Worm (Caenorhabditis elegans): Measurements from ENCODE around the gene irld-9.

The irld-9 gene

ce11 chrII:1731932-1732331 lies 6.8 kb downstream of the irld-9 start, which contains the start of gene ceh-82:
ceh-82 (plus strand) TSS chrII:1732232.
- no peak for TF ChIP-seq egl-27 (tag; optimal IDR thresholded peaks at IDR 0.05)

DNA sequence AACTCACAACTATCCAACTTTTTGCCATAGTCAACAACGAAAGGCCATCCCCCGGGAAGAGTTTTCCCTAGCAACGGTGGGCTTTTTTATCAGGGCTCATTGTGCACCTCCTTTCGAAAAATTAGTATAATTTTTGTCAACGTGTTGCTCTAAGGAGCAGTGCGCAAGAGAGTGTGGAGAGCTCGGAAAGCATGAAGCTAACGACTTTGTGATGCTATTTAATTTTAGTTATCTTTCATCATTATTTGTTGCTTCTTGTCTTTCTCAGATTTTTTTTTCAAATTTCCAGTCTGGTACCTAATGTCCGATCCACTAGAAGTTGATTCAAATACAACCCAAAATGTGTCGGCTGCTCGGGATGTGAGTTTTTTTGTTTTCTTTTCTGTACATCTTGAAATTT lies 8.6 kb downstream of the irld-9 start, which contains the start of gene ceh-81:
Gene ceh-81, plus strand, starts transcription at position 301 of the 400 bp plus-strand sequence.
- no peak for TF ChIP-seq zag-1 (tag; optimal IDR thresholded peaks at IDR 0.05)
- TF ChIP-seq nhr-77 (tag; optimal IDR thresholded peaks at IDR 0.05), result no peak
- TF ChIP-seq sox-4 (tag; optimal IDR thresholded peaks at IDR 0.05), result no peak
- TF ChIP-seq mab-9 (GFP tag; IDR thresholded peaks at IDR 0.05), result no peak
- no peak for TF ChIP-seq grh-1 (GFP tag; IDR thresholded peaks at IDR 0.05)
- no peak for TF ChIP-seq ztf-4 (tag; optimal IDR thresholded peaks at IDR 0.05)
- no peak for TF ChIP-seq lin-14 (GFP tag; optimal IDR thresholded peaks at IDR 0.05)
- TF ChIP-seq C34B4.2 (tag; optimal IDR thresholded peaks at IDR 0.05), result no peak
- no peak for TF ChIP-seq ceh-90 (tag; optimal IDR thresholded peaks at IDR 0.05)
- TF ChIP-seq lin-39 (tag; optimal IDR thresholded peaks at IDR 0.05), result no peak
- no peak for TF ChIP-seq lin-35 (GFP tag; optimal IDR thresholded peaks at IDR 0.05)
- TF ChIP-seq unc-86 (tag; optimal IDR thresholded peaks at IDR 0.05), result no peak
- no peak for TF ChIP-seq hpl-2 (GFP tag; optimal IDR thresholded peaks at IDR 0.05)
- no peak for TF ChIP-seq irx-1 (tag; optimal IDR thresholded peaks at IDR 0.05)
- no peak for TF ChIP-seq hlh-17 (GFP tag; optimal IDR thresholded peaks at IDR 0.05; ENCODE audit: borderline replicate concordance)
- no peak for TF ChIP-seq lir-3 (tag; optimal IDR thresholded peaks at IDR 0.05; ENCODE audit: poor library complexity)
- no peak for TF ChIP-seq ceh-88 (GFP tag; IDR thresholded peaks at IDR 0.05)
- no peak for TF ChIP-seq C04F5.9 (tag; optimal IDR thresholded peaks at IDR 0.05)
- no peak for TF ChIP-seq jun-1 (tag; optimal IDR thresholded peaks at IDR 0.05)
- no peak for TF ChIP-seq Y116A8C.19 (tag; optimal IDR thresholded peaks at IDR 0.05; ENCODE audit: borderline replicate concordance)

DNA sequence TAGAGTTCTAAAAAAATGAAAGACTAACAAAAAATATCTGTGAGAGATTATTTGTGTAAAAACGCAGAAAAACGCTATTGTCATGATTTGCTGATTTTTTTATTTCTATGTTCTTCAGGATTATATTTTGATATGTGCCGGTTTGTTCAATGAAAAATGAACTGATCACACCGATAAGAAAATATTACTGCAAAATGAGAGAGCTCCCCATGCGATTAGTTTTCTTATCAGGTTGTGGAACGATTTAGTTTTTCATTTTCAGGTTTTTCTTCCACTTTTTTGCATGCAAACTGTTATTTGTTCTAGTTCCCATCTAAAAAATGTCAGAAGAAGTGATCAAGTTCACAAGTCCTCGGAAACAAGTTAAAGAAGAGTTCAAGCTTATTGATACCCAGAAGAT lies 10.5 kb downstream of the irld-9 start, which contains the start of gene btb-9:
Gene btb-9, plus strand, starts transcription at position 254 of the 400 bp plus-strand sequence.
- TF ChIP-seq lin-35 (GFP tag; optimal IDR thresholded peaks at IDR 0.05), result peak in 1 of 2 experiments; percentile 28
- TF ChIP-seq elt-2 (tag; optimal IDR thresholded peaks at IDR 0.05), result peak; percentile 86
- peak; percentile 26 for TF ChIP-seq pqm-1 (tag; optimal IDR thresholded peaks at IDR 0.05)
- TF ChIP-seq zip-4 (GFP tag; optimal IDR thresholded peaks at IDR 0.05), result no peak

ce11 chrII:1725735-1726134 lies 13.0 kb downstream of the irld-9 start, which contains the start of gene F45C12.17:
F45C12.17 (plus strand) TSS chrII:1726111.
- TF ChIP-seq swsn-7 (tag; optimal IDR thresholded peaks at IDR 0.05) (no peak), zag-1 (tag; optimal IDR thresholded peaks at IDR 0.05) (no peak), sup-37 (GFP tag; optimal IDR thresholded peaks at IDR 0.05) (no peak), alr-1 (tag; optimal IDR thresholded peaks at IDR 0.05; ENCODE audit: borderline replicate concordance) (no peak), elt-2 (tag; optimal IDR thresholded peaks at IDR 0.05) (no peak), snpc-4 (tag; optimal IDR thresholded peaks at IDR 0.05) (no peak), egl-27 (tag; optimal IDR thresholded peaks at IDR 0.05) (no peak), ceh-8 (GFP tag; optimal IDR thresholded peaks at IDR 0.05) (no peak), ceh-82 (tag; optimal IDR thresholded peaks at IDR 0.05) (no peak), pax-3 (tag; optimal IDR thresholded peaks at IDR 0.05) (no peak), nhr-77 (tag; optimal IDR thresholded peaks at IDR 0.05) (no peak), sptf-1 (tag; optimal IDR thresholded peaks at IDR 0.05) (no peak), aly-2 (tag; optimal IDR thresholded peaks at IDR 0.05) (no peak), nhr-71 (tag; optimal IDR thresholded peaks at IDR 0.05) (no peak), fos-1 (tag; optimal IDR thresholded peaks at IDR 0.05) (no peak)

- TF ChIP-seq alr-1 (tag; optimal IDR thresholded peaks at IDR 0.05; ENCODE audit: borderline replicate concordance) (no peak), lin-14 (GFP tag; optimal IDR thresholded peaks at IDR 0.05) (no peak), efl-3 (GFP tag; optimal IDR thresholded peaks at IDR 0.05) (no peak), Y116A8C.19 (tag; optimal IDR thresholded peaks at IDR 0.05; ENCODE audit: borderline replicate concordance) (no peak), mdl-1 (tag; optimal IDR thresholded peaks at IDR 0.05) (no peak), aly-2 (tag; optimal IDR thresholded peaks at IDR 0.05) (no peak), mab-9 (GFP tag; IDR thresholded peaks at IDR 0.05) (no peak), mef-2 (tag; optimal IDR thresholded peaks at IDR 0.05) (no peak), mep-1 (tag; optimal IDR thresholded peaks at IDR 0.05) (no peak), nhr-90 (tag; optimal IDR thresholded peaks at IDR 0.05; ENCODE audit: poor library complexity) (no peak), C34B4.2 (tag; optimal IDR thresholded peaks at IDR 0.05) (no peak)
Observed at ce11 chrII:1724314-1724713, 14.4 kb downstream of the irld-9 start, which contains the start of gene fbxb-11. fbxb-11 (plus strand) TSS chrII:1724614.
